Fruit fly (Drosophila melanogaster) whole organism, pupa: ENCODE results near the gene CG43091.

Experiments used
- CG10348 ChIP-seq: fragments of 200-800 bp; sonication (Bioruptor generic); IDR thresholded peaks from 2 replicates; pipeline ENCODE4 v1.3.6; 2022; ENCODE audit warnings: missing biosample characterization, missing genetic modification characterization
- CG12605 ChIP-seq: fragments of 200-800 bp; sonication (Bioruptor generic); IDR thresholded peaks from 2 replicates; pipeline ENCODE4 v1.3.6; 2022; ENCODE audit warnings: missing biosample characterization, missing genetic modification characterization
- CG13204 ChIP-seq: fragments of 200-800 bp; sonication (Bioruptor generic); optimal IDR thresholded peaks from 2 replicates; lab custom pipeline; 2018; ENCODE audit warnings: missing biosample characterization, mild to moderate bottlenecking, missing genetic modification characterization, moderate library complexity
- CG14655 ChIP-seq: fragments of 200-800 bp; sonication (Bioruptor generic); optimal IDR thresholded peaks from 3 replicates; lab custom pipeline; 2017; ENCODE audit warnings: mild to moderate bottlenecking, missing biosample characterization, missing genetic modification reagents, missing genetic modification characterization
- CG15710 ChIP-seq: fragments of 200-800 bp; sonication (Bioruptor generic); optimal IDR thresholded peaks from 2 replicates; lab custom pipeline; 2018; ENCODE audit warnings: missing biosample characterization, mild to moderate bottlenecking, missing genetic modification characterization, moderate library complexity
- CG32121 ChIP-seq: fragments of 200-800 bp; sonication (Bioruptor generic); IDR thresholded peaks from 2 replicates; pipeline ENCODE4 v1.3.6; 2022; ENCODE audit warnings: missing biosample characterization, missing genetic modification characterization
- CG34367 ChIP-seq: fragments of 200-800 bp; sonication (Bioruptor generic); optimal IDR thresholded peaks from 2 replicates; lab custom pipeline; 2018; ENCODE audit warnings: missing biosample characterization, mild to moderate bottlenecking, missing genetic modification characterization
- CG4496 ChIP-seq: fragments of 200-800 bp; sonication (Bioruptor generic); IDR thresholded peaks from 3 replicates; pipeline ENCODE4 v1.3.6; 2022; ENCODE audit warnings: missing biosample characterization, missing genetic modification characterization
- CG8159 ChIP-seq: fragments of 200-800 bp; sonication (Bioruptor generic); optimal IDR thresholded peaks from 3 replicates; lab custom pipeline; 2018; ENCODE audit warnings: missing biosample characterization, mild to moderate bottlenecking, missing genetic modification characterization, moderate library complexity
- CG8301 ChIP-seq: fragments of 200-800 bp; sonication (Bioruptor generic); optimal IDR thresholded peaks from 2 replicates; lab custom pipeline; 2018; ENCODE audit warnings: missing biosample characterization, mild to moderate bottlenecking, missing genetic modification characterization
- CG9948 ChIP-seq: fragments of 200-800 bp; sonication (Bioruptor generic); optimal IDR thresholded peaks from 2 replicates; lab custom pipeline; 2018; ENCODE audit warnings: missing biosample characterization, mild to moderate bottlenecking, missing genetic modification characterization, moderate library complexity
- D1 ChIP-seq: fragments of 200-800 bp; sonication (Bioruptor generic); optimal IDR thresholded peaks from 2 replicates; lab custom pipeline; 2018; ENCODE audit warnings: missing biosample characterization, mild to moderate bottlenecking, missing genetic modification characterization, moderate library complexity
- EcR ChIP-seq: fragments of 200-800 bp; sonication (Bioruptor generic); optimal IDR thresholded peaks from 3 replicates; lab custom pipeline; 2019; ENCODE audit warnings: missing biosample characterization, missing genetic modification characterization, mild to moderate bottlenecking, moderate library complexity, missing genetic modification reagents
- Ets98B ChIP-seq: fragments of 200-800 bp; sonication (Bioruptor generic); IDR thresholded peaks from 2 replicates; pipeline ENCODE4 v1.3.6; 2022; ENCODE audit warnings: missing biosample characterization, missing genetic modification characterization
- Pif1A ChIP-seq: fragments of 200-800 bp; sonication (Bioruptor generic); optimal IDR thresholded peaks from 3 replicates; lab custom pipeline; 2016; ENCODE audit warnings: missing biosample characterization, missing genetic modification characterization
- Pif1B ChIP-seq: fragments of 200-800 bp; sonication (Bioruptor generic); optimal IDR thresholded peaks from 3 replicates; lab custom pipeline; 2016; ENCODE audit warnings: missing biosample characterization, missing genetic modification characterization
- Snoo ChIP-seq: fragments of 200-800 bp; sonication (Bioruptor generic); optimal IDR thresholded peaks from 3 replicates; lab custom pipeline; 2017; ENCODE audit warnings: missing biosample characterization, mild to moderate bottlenecking, missing genetic modification characterization, inconsistent platforms
- fd96Ca ChIP-seq: fragments of 200-800 bp; sonication (Bioruptor generic); IDR thresholded peaks from 3 replicates; pipeline ENCODE4 v1.3.6; 2022; ENCODE audit warnings: missing biosample characterization, missing genetic modification characterization
- gl ChIP-seq: fragments of 200-800 bp; sonication (Bioruptor generic); optimal IDR thresholded peaks from 2 replicates; lab custom pipeline; 2018; ENCODE audit warnings: missing biosample characterization, mild to moderate bottlenecking, missing genetic modification characterization
- rn ChIP-seq: fragments of 200-800 bp; sonication (Bioruptor generic); IDR thresholded peaks from 2 replicates; pipeline ENCODE4 v1.3.6; 2022; ENCODE audit warnings: missing biosample characterization, missing genetic modification characterization

Gene CG43091

dm6 chr3R:22757117-22757516 lies 11.4 kb downstream of the CG43091 start:
- TF ChIP-seq Snoo (tag; lab: Kevin White, UChicago) (no peak), CG8159 (tag; lab: Kevin White, UChicago) (no peak), CG4496 (no peak), rn (GFP tag; lab: Robert Waterston, UW) (no peak), CG32121 (no peak), D1 (tag; lab: Kevin White, UChicago) (no peak), gl (tag; lab: Kevin White, UChicago) (no peak), fd96Ca (GFP tag; lab: Robert Waterston, UW) (no peak), CG9948 (tag; lab: Kevin White, UChicago) (no peak)

- TF ChIP-seq CG34367 (tag; lab: Kevin White, UChicago) (no peak), fd96Ca (GFP tag; lab: Robert Waterston, UW) (peak; percentile 39; the same call in 1 of the 3 replicates), CG32121 (peak; percentile 29; the same call in 1 of the 2 replicates), CG12605 (no peak), gl (tag; lab: Kevin White, UChicago) (no peak), CG4496 (peak; percentile 59; the same call in 1 of the 3 replicates), CG9948 (tag; lab: Kevin White, UChicago) (no peak), CG14655 (no peak)
- TF ChIP-seq, all 21 proteins: peak for 3
Measured at dm6 chr3R:22756289-22756688, 12.2 kb downstream of the CG43091 start.

dm6 chr3R:22755187-22755777 lies 13.3 kb downstream of the CG43091 start:
- TF ChIP-seq CG9948 (tag; lab: Kevin White, UChicago) (no peak), Ets98B (GFP tag; lab: Robert Waterston, UW) (peak; percentile 7; the same call in 1 of the 2 replicates)

dm6 chr3R:22753895-22754774 lies 14.4 kb downstream of the CG43091 start:
- peak; percentile 65 for TF ChIP-seq Ets98B (GFP tag; lab: Robert Waterston, UW)
- TF ChIP-seq CG34367 (tag; lab: Kevin White, UChicago), result no peak
- peak; percentile 57 for TF ChIP-seq CG4496
- TF ChIP-seq CG12605, result peak; percentile 40
- TF ChIP-seq CG14655, result peak; percentile 58
- peak; percentile 57; the same call in 1 of the 2 replicates for TF ChIP-seq CG32121
- TF ChIP-seq D1 (tag; lab: Kevin White, UChicago), result no peak
- TF ChIP-seq CG15710 (tag; lab: Kevin White, UChicago), result no peak
- TF ChIP-seq CG8301 (tag; lab: Kevin White, UChicago), result peak; percentile 37
- peak; percentile 92 for TF ChIP-seq CG13204 (GFP tag; lab: Kevin White, UChicago)
- peak; percentile 53; the same call in 1 of the 3 replicates for TF ChIP-seq fd96Ca (GFP tag; lab: Robert Waterston, UW)
- no peak for TF ChIP-seq CG8159 (tag; lab: Kevin White, UChicago)
- TF ChIP-seq, all 21 proteins: peak for 8

dm6 chr3R:22753600-22753894 lies 15.0 kb downstream of the CG43091 start:
- TF ChIP-seq Ets98B (GFP tag; lab: Robert Waterston, UW) (no peak), CG10348 (GFP tag; lab: Robert Waterston, UW) (no peak), Pif1A (GFP tag; lab: Kevin White, UChicago) (no peak), EcR (GFP tag; lab: Kevin White, UChicago) (peak; percentile 8), CG13204 (GFP tag; lab: Kevin White, UChicago) (no peak), CG34367 (tag; lab: Kevin White, UChicago) (no peak), CG32121 (no peak), CG14655 (no peak), Pif1B (GFP tag; lab: Kevin White, UChicago) (no peak), CG4496 (0 out of 3 replicates have a peak, but pooled peaks have one; percentile 13), rn (GFP tag; lab: Robert Waterston, UW) (no peak)

- no peak for TF ChIP-seq CG13204 (GFP tag; lab: Kevin White, UChicago)
- no peak for TF ChIP-seq fd96Ca (GFP tag; lab: Robert Waterston, UW)
- TF ChIP-seq CG8159 (tag; lab: Kevin White, UChicago), result no peak
- TF ChIP-seq rn (GFP tag; lab: Robert Waterston, UW), result no peak
- TF ChIP-seq Pif1B (GFP tag; lab: Kevin White, UChicago), result no peak
Measured at dm6 chr3R:22752929-22753328, 15.6 kb downstream of the CG43091 start.

dm6 chr3R:22751698-22752097 lies 16.8 kb downstream of the CG43091 start:
- TF ChIP-seq CG8301 (tag; lab: Kevin White, UChicago) (no peak), CG9948 (tag; lab: Kevin White, UChicago) (no peak), D1 (tag; lab: Kevin White, UChicago) (no peak), CG10348 (GFP tag; lab: Robert Waterston, UW) (no peak), CG15710 (tag; lab: Kevin White, UChicago) (no peak), Ets98B (GFP tag; lab: Robert Waterston, UW) (no peak), CG13204 (GFP tag; lab: Kevin White, UChicago) (no peak), CG14655 (no peak), CG4496 (no peak), EcR (GFP tag; lab: Kevin White, UChicago) (no peak), CG32121 (no peak), Pif1A (GFP tag; lab: Kevin White, UChicago) (no peak), CG34367 (tag; lab: Kevin White, UChicago) (no peak), Pif1B (GFP tag; lab: Kevin White, UChicago) (no peak)
